Worm (Caenorhabditis elegans): ENCODE data around the gene comt-2.

DNA sequence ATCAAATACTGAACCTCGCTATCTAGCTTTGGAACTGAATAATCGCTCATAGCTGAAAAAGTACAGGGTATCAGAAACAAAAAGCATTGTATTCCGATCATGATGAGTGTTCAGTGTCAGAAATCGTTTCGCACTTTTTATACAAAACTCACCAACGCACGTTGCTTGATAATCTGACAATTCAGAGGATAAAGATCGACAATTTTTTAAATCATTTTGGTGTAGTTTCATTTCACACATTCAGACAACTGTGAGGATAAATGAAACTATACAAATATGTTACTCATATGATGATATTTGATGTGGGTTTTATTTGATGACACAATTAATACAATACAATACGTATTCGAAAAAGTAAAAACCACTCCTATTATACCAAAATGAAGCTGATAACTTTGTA lies 11.2 kb downstream of the comt-2 start, which contains the start of gene F57E7.2:
- TF ChIP-seq mep-1 (tag; optimal IDR thresholded peaks at IDR 0.05), result no peak
- TF ChIP-seq nhr-28 (tag; optimal IDR thresholded peaks at IDR 0.05), result no peak
- no peak for TF ChIP-seq elt-1 (tag; optimal IDR thresholded peaks at IDR 0.05; ENCODE audit: borderline replicate concordance, insufficient read depth)
- no peak for TF ChIP-seq ceh-39 (tag; optimal IDR thresholded peaks at IDR 0.05)

Data from whole organism, mixed stage, embryonic.